Worm (Caenorhabditis elegans) whole organism, early embryonic: ENCODE results near the gene W02G9.3.

Source experiments
- ceh-36 ChIP-seq: sonication (generic microtip); optimal IDR thresholded peaks from 2 replicates; lab custom pipeline; 2016; ENCODE audit warnings: missing genetic modification characterization, inconsistent platforms, missing compliant biosample characterization
- scrt-1 ChIP-seq: fragments of 200-800 bp; sonication (Bioruptor generic); IDR thresholded peaks from 2 replicates; pipeline ENCODE4 v1.3.6; 2022; ENCODE audit warnings: missing genetic modification characterization, missing compliant biosample characterization
- sea-1 ChIP-seq: fragments of 200-800 bp; sonication (Bioruptor generic); conservative IDR thresholded peaks from 2 replicates; pipeline ENCODE4 v1.3.6; 2022; ENCODE audit warnings: missing genetic modification characterization, missing compliant biosample characterization

DNA sequence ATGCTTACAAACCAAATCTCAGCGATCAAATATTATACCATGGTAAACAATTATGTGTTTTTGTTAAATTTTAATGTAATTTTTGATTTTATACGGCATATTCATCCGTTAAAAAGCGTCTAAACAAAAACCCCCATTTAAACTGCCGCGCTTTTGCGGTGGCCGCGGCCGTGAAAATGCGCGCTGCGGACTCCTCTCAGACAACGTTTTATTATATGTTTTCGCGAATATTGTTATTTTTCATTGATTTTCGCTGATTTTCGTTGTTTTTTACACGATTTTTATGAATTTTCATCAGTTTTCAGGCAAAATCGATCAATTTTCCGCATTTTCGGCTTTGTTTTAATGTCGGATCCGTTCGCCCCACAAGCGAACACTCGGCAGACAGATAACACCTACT is 34.2 kb upstream of the W02G9.3 start, which contains the start of gene W02H5.19:
- TF ChIP-seq scrt-1 (GFP tag; lab: Robert Waterston, UW): 0 out of 2 replicates have a peak, but pooled peaks have one; percentile 40
- TF ChIP-seq ceh-36 (tag; lab: Kevin White, UChicago): no peak
- no peak for TF ChIP-seq sea-1 (GFP tag; lab: Robert Waterston, UW)
